Worm (Caenorhabditis elegans): Measurements from ENCODE around the gene cpb-2.

- no peak for TF ChIP-seq nhr-12 (tag; optimal IDR thresholded peaks at IDR 0.05)
- TF ChIP-seq mep-1 (tag; optimal IDR thresholded peaks at IDR 0.05) = peak; percentile 53
- TF ChIP-seq ceh-83 (GFP tag; optimal IDR thresholded peaks at IDR 0.05) = no peak
- TF ChIP-seq nhr-237 (tag; optimal IDR thresholded peaks at IDR 0.05) = no peak
- no peak for TF ChIP-seq mab-5 (tag; optimal IDR thresholded peaks at IDR 0.05)
- no peak for TF ChIP-seq lin-32 (GFP tag; optimal IDR thresholded peaks at IDR 0.05)
These were observed 4.3 kb downstream of the cpb-2 start, which contains the start of the genes rbmx-2 and C30B5.2 for ce11 chrII:6196875-6197274.

Measured in whole organism, mixed stage, embryonic.